Fruit fly (Drosophila melanogaster) whole organism, wandering third instar larva: ENCODE results near the gene Tasp1.

Experiments used
- Sp1 ChIP-seq: fragments of 200-800 bp; sonication (Bioruptor generic); optimal IDR thresholded peaks from 3 replicates; lab custom pipeline; 2019; ENCODE audit warnings: missing biosample characterization, mild to moderate bottlenecking, missing genetic modification characterization, moderate library complexity
- sv ChIP-seq: fragments of 200-800 bp; sonication (Bioruptor generic); optimal IDR thresholded peaks from 3 replicates; lab custom pipeline; 2016; ENCODE audit warnings: missing biosample characterization, missing genetic modification characterization

DNA sequence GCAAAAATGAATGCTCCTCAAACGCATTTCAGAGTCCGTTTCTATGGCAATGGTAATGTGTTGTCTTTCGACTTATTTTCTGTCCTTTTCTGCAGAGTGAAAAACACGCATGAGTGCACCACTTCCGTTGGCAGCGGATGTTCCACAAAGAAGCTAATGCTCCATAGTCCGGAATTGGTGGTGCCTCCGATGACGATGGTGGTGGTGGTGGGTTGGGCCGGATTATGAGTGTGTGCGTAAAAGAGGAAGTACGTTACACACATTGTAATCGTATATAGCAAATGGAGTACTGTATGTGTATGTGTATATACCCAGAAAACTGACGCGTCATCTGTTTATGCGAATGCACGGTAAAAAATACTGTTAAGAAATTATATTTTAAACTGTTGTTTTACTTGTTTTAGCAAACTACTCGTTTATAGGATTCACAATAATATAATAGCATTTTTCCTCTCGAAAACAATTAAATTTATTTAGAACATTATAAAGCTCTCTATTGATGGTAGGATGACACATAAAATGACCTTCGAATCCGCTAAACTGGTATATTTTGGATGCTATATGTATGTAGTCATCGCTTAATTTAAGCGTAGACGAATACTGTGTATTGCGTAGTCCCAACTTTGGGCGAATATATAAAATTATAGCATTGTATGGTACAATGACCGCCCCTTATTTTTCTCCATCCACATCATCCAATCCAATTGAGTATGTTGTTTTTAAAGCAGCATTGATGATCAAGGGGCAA is 42.1 kb downstream of the Tasp1 start:
- no peak for TF ChIP-seq Sp1 (GFP tag; lab: Kevin White, UChicago)
- TF ChIP-seq sv (GFP tag; lab: Kevin White, UChicago): no peak
